Fruit fly (Drosophila melanogaster) whole organism, embryonic: ENCODE data around the gene Dmtn.
A peak's percentile ranks its signal among the peaks of the same experiment; 100 is the strongest.

Experiments used
- CG10147 ChIP-seq: fragments of 200-800 bp; sonication (Bioruptor generic); optimal IDR thresholded peaks from 2 replicates; lab custom pipeline; 2019; ENCODE audit warnings: missing biosample characterization, mild to moderate bottlenecking, missing genetic modification characterization, moderate library complexity
- CG11696 ChIP-seq: fragments of 200-800 bp; sonication (Bioruptor generic); IDR thresholded peaks from 2 replicates; pipeline ENCODE4 v1.3.6; 2022; ENCODE audit warnings: missing biosample characterization, missing genetic modification characterization
- CG12299 ChIP-seq: fragments of 200-800 bp; sonication (Bioruptor generic); optimal IDR thresholded peaks from 2 replicates; lab custom pipeline; 2018; ENCODE audit warnings: missing biosample characterization, mild to moderate bottlenecking, missing genetic modification characterization
- CG13296 ChIP-seq: fragments of 200-800 bp; sonication (Bioruptor generic); optimal IDR thresholded peaks from 3 replicates; lab custom pipeline; 2018; ENCODE audit warnings: missing biosample characterization, mild to moderate bottlenecking, missing genetic modification characterization
- CG13624 ChIP-seq: fragments of 200-800 bp; sonication (Bioruptor generic); optimal IDR thresholded peaks from 2 replicates; lab custom pipeline; 2016; ENCODE audit warnings: missing biosample characterization, missing genetic modification characterization
- CG14710 ChIP-seq: fragments of 200-800 bp; sonication (Bioruptor generic); optimal IDR thresholded peaks from 3 replicates; lab custom pipeline; 2019; ENCODE audit warnings: missing biosample characterization, mild to moderate bottlenecking, missing genetic modification characterization, moderate library complexity
- CG18599 ChIP-seq: fragments of 200-800 bp; sonication (Bioruptor generic); optimal IDR thresholded peaks from 3 replicates; lab custom pipeline; 2017; ENCODE audit warnings: missing biosample characterization, missing genetic modification characterization, mild to moderate bottlenecking, moderate library complexity, missing genetic modification reagents
- CG2678 ChIP-seq: fragments of 200-800 bp; sonication (Bioruptor generic); optimal IDR thresholded peaks from 3 replicates; lab custom pipeline; 2019; ENCODE audit warnings: missing biosample characterization, mild to moderate bottlenecking, missing genetic modification characterization, moderate library complexity
- CG2712 ChIP-seq: fragments of 200-800 bp; optimal IDR thresholded peaks from 3 replicates; lab custom pipeline; 2019; ENCODE audit warnings: missing biosample characterization, mild to moderate bottlenecking, missing genetic modification characterization, moderate library complexity
- CG3407 ChIP-seq: fragments of 200-800 bp; sonication (Bioruptor generic); optimal IDR thresholded peaks from 2 replicates; lab custom pipeline; 2018; ENCODE audit warnings: missing biosample characterization, mild to moderate bottlenecking, missing genetic modification characterization
- CG4730 ChIP-seq: fragments of 200-800 bp; sonication (Bioruptor generic); IDR thresholded peaks from 2 replicates; pipeline ENCODE4 v1.3.6; 2022; ENCODE audit warnings: missing biosample characterization, missing genetic modification characterization
- CG4854 ChIP-seq: fragments of 200-800 bp; sonication (Bioruptor generic); optimal IDR thresholded peaks from 2 replicates; lab custom pipeline; 2016; ENCODE audit warnings: missing biosample characterization, missing genetic modification characterization, inconsistent platforms
- CG6175 ChIP-seq: fragments of 200-800 bp; sonication (Bioruptor generic); IDR thresholded peaks from 3 replicates; pipeline ENCODE4 v1.3.6; 2022; ENCODE audit warnings: missing biosample characterization, missing genetic modification characterization
- D ChIP-seq, 2 experiments: fragments of 200-800 bp in 1 of 2; fragments of >200 bp in 1 of 2; sonication (Bioruptor generic) in 1 of 2; optimal IDR thresholded peaks; 2 replicates in 1 of 2; 3 replicates in 1 of 2; lab custom pipeline; 2017; ENCODE audit warnings: mild to moderate bottlenecking in 1 of 2, missing biosample characterization in 1 of 2, missing genetic modification characterization in 1 of 2, missing genetic modification reagents in 1 of 2
- Dfd ChIP-seq, 2 experiments: fragments of >200 bp; optimal IDR thresholded peaks; 2 replicates each; lab custom pipeline; 2017; ENCODE audit warnings: missing biosample characterization in 2 of 2, missing genetic modification characterization in 2 of 2
- Doc2 ChIP-seq: fragments of 200-800 bp; sonication (Bioruptor generic); IDR thresholded peaks from 2 replicates; pipeline ENCODE4 v1.3.6; 2022; ENCODE audit warnings: missing biosample characterization, missing genetic modification characterization
- Dp ChIP-seq: fragments of 200-800 bp; sonication (Bioruptor generic); optimal IDR thresholded peaks from 2 replicates; lab custom pipeline; 2018; ENCODE audit warnings: missing biosample characterization, mild to moderate bottlenecking, missing genetic modification characterization, moderate library complexity
- GATAe ChIP-seq: fragments of 200-800 bp; sonication (Bioruptor generic); conservative IDR thresholded peaks from 2 replicates; pipeline ENCODE4 v1.3.6; 2022; ENCODE audit warnings: missing biosample characterization, missing genetic modification characterization
- Hand ChIP-seq: fragments of 200-800 bp; sonication (Bioruptor generic); optimal IDR thresholded peaks from 2 replicates; lab custom pipeline; 2017; ENCODE audit warnings: mild to moderate bottlenecking, missing biosample characterization, missing genetic modification reagents, missing genetic modification characterization
- Hey ChIP-seq: fragments of 200-800 bp; sonication (Bioruptor generic); optimal IDR thresholded peaks from 3 replicates; lab custom pipeline; 2018; ENCODE audit warnings: missing biosample characterization, mild to moderate bottlenecking, missing genetic modification characterization
- Hmx ChIP-seq: fragments of 200-800 bp; sonication (Bioruptor generic); optimal IDR thresholded peaks from 2 replicates; lab custom pipeline; 2016; ENCODE audit warnings: missing biosample characterization, missing genetic modification characterization
- Med ChIP-seq: fragments of 200-800 bp; sonication (Bioruptor generic); peaks from one replicate; lab custom pipeline; 2016; ENCODE audit warnings: missing biosample characterization, missing genetic modification characterization, mild to moderate bottlenecking, inconsistent platforms, moderate library complexity
- Nf-YC ChIP-seq: fragments of 200-800 bp; optimal IDR thresholded peaks from 3 replicates; lab custom pipeline; 2019; ENCODE audit warnings: missing biosample characterization, mild to moderate bottlenecking, missing genetic modification characterization, moderate library complexity
- Oaz ChIP-seq: fragments of 200-800 bp; sonication (Bioruptor generic); IDR thresholded peaks from 2 replicates; pipeline ENCODE4 v1.3.6; 2022; ENCODE audit warnings: missing biosample characterization, missing genetic modification characterization
- Sox100B ChIP-seq: fragments of 200-800 bp; sonication (Bioruptor generic); optimal IDR thresholded peaks from 3 replicates; lab custom pipeline; 2018; ENCODE audit warnings: missing biosample characterization, mild to moderate bottlenecking, missing genetic modification characterization
- YL-1 ChIP-seq: fragments of 200-800 bp; sonication (Bioruptor generic); optimal IDR thresholded peaks from 3 replicates; lab custom pipeline; 2017; ENCODE audit warnings: missing biosample characterization, mild to moderate bottlenecking, missing genetic modification characterization
- abd-A ChIP-seq: fragments of 200-800 bp; sonication (Bioruptor generic); optimal IDR thresholded peaks from 3 replicates; lab custom pipeline; 2019; ENCODE audit warnings: missing biosample characterization, mild to moderate bottlenecking, missing genetic modification characterization, moderate library complexity
- bab2 ChIP-seq: fragments of 200-800 bp; sonication (Bioruptor generic); optimal IDR thresholded peaks from 2 replicates; lab custom pipeline; 2016; ENCODE audit warnings: missing biosample characterization, missing genetic modification characterization
- chinmo ChIP-seq: fragments of 200-800 bp; sonication (Bioruptor generic); IDR thresholded peaks from 4 replicates; pipeline ENCODE4 v1.3.6; 2022; ENCODE audit warnings: missing biosample characterization, missing genetic modification characterization; ENCODE audit not compliant: partially characterized antibody
- chm ChIP-seq: fragments of 200-800 bp; sonication (Bioruptor generic); IDR thresholded peaks from 2 replicates; pipeline ENCODE4 v1.3.6; 2022; ENCODE audit warnings: missing biosample characterization, missing genetic modification characterization
- crol ChIP-seq: fragments of 200-800 bp; sonication (Bioruptor generic); IDR thresholded peaks from 2 replicates; pipeline ENCODE4 v1.3.6; 2022; ENCODE audit warnings: missing biosample characterization, missing genetic modification characterization
- disco-r ChIP-seq: fragments of 200-800 bp; sonication (Bioruptor generic); optimal IDR thresholded peaks from 2 replicates; lab custom pipeline; 2016; ENCODE audit warnings: missing biosample characterization, missing genetic modification characterization
- dm ChIP-seq: fragments of 200-800 bp; sonication (Bioruptor generic); optimal IDR thresholded peaks from 3 replicates; lab custom pipeline; 2016; ENCODE audit warnings: missing biosample characterization, missing genetic modification characterization
- fd102C ChIP-seq: fragments of 200-800 bp; sonication (Bioruptor generic); optimal IDR thresholded peaks from 2 replicates; lab custom pipeline; 2018; ENCODE audit warnings: missing biosample characterization, mild to moderate bottlenecking, missing genetic modification characterization, moderate library complexity
- gcm ChIP-seq: fragments of 200-800 bp; sonication (Bioruptor generic); optimal IDR thresholded peaks from 2 replicates; lab custom pipeline; 2019; ENCODE audit warnings: missing biosample characterization, mild to moderate bottlenecking, missing genetic modification characterization, moderate library complexity
- gro ChIP-seq: fragments of 200-800 bp; sonication (Bioruptor generic); optimal IDR thresholded peaks from 2 replicates; lab custom pipeline; 2016; ENCODE audit warnings: missing biosample characterization, missing genetic modification characterization
- gsb-n ChIP-seq: fragments of 200-800 bp; sonication (Bioruptor generic); optimal IDR thresholded peaks from 3 replicates; lab custom pipeline; 2018; ENCODE audit warnings: missing biosample characterization, mild to moderate bottlenecking, missing genetic modification characterization
- hkb ChIP-seq, 2 experiments: fragments of 200-800 bp in 1 of 2; fragments of >200 bp in 1 of 2; sonication (Bioruptor generic) in 1 of 2; IDR thresholded peaks in 1 of 2; optimal IDR thresholded peaks in 1 of 2; 2 replicates each; pipeline versions ENCODE4 v1.3.6 to Lab custom; 2017 to 2022; ENCODE audit warnings: missing biosample characterization in 1 of 2, missing genetic modification characterization in 1 of 2
- kni ChIP-seq: fragments of 200-800 bp; sonication (Bioruptor generic); optimal IDR thresholded peaks from 3 replicates; lab custom pipeline; 2017; ENCODE audit warnings: mild to moderate bottlenecking, missing biosample characterization, missing genetic modification reagents, missing genetic modification characterization
- lab ChIP-seq: fragments of 200-800 bp; sonication (Bioruptor generic); optimal IDR thresholded peaks from 3 replicates; lab custom pipeline; 2017; ENCODE audit warnings: missing biosample characterization, missing genetic modification characterization, mild to moderate bottlenecking, moderate library complexity, missing genetic modification reagents
- nerfin-1 ChIP-seq: fragments of 200-800 bp; sonication (Bioruptor generic); optimal IDR thresholded peaks from 3 replicates; lab custom pipeline; 2019; ENCODE audit warnings: missing biosample characterization, mild to moderate bottlenecking, missing genetic modification characterization, moderate library complexity
- onecut ChIP-seq: fragments of 200-800 bp; sonication (Bioruptor generic); IDR thresholded peaks from 2 replicates; pipeline ENCODE4 v1.3.6; 2022; ENCODE audit warnings: missing biosample characterization, missing genetic modification characterization
- pan ChIP-seq, 4 experiments: fragments of >200 bp in 3 of 4; fragments of 200-800 bp in 1 of 4; sonication (Bioruptor generic) in 1 of 4; optimal IDR thresholded peaks in 3 of 4; IDR thresholded peaks in 1 of 4; 2 replicates each; pipeline versions ENCODE4 v1.3.6 to Lab custom; 2017 to 2022; ENCODE audit warnings: missing biosample characterization in 2 of 4, missing genetic modification characterization in 2 of 4, mixed read lengths in 1 of 4
- pros ChIP-seq: fragments of 200-800 bp; sonication (Bioruptor generic); optimal IDR thresholded peaks from 3 replicates; lab custom pipeline; 2019; ENCODE audit warnings: missing biosample characterization, mild to moderate bottlenecking, missing genetic modification characterization, moderate library complexity
- seq ChIP-seq: fragments of 200-800 bp; sonication (Bioruptor generic); IDR thresholded peaks from 2 replicates; pipeline ENCODE4 v1.3.6; 2022; ENCODE audit warnings: missing biosample characterization, missing genetic modification characterization

Dmtn gene

DNA sequence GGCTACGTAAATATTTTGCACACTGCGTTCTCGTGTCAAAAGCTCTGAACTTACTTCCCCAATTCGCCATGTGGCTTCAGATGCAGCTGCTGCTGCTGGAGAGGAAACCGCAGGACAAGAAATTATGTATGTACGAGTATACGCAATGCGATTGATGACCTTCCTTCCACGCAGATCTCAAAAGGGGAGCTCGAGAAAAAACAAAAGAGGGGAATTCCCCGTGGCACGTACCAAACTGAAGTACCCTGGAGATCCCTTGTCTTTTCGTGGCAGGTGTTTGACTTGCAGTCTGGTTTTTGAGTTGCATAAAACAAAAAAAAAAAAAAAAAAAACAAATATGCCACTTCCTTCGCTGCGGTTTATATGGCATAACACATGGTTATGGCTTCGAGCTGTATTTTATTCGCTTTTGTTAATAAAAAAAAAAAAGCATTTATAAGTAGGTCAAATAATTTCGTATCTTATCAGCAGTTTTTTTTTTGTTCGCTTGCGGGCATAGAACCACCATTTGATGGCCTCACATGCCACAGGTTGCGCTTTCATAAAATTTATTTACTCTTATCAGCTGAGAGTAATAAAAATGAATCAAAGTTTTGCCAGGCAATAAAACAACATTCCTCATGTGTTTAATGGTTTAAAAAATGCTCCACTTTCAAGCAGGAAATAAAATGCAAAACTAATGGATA is 27.2 kb upstream of the Dmtn start (continued):
- peak; percentile 48 for TF ChIP-seq CG2678 (tag; lab: Kevin White, UChicago)
- TF ChIP-seq hkb (optimal IDR thresholded peaks at IDR 0.05; lab: Kevin White, UChicago) = no peak
- 0 out of 2 replicates have a peak, but pooled peaks have one; percentile 15 for TF ChIP-seq hkb (GFP tag; IDR thresholded peaks at IDR 0.05; lab: Robert Waterston, UW)
- TF ChIP-seq gcm (GFP tag; lab: Kevin White, UChicago) = peak; percentile 8
- peak; percentile 3 for TF ChIP-seq gro (GFP tag; lab: Kevin White, UChicago)
- TF ChIP-seq CG10147 (GFP tag; lab: Kevin White, UChicago) = no peak
- peak; percentile 20 for TF ChIP-seq Sox100B (GFP tag; lab: Kevin White, UChicago)
- TF ChIP-seq GATAe = peak; percentile 72; the same call in 1 of the 2 replicates
- TF ChIP-seq CG4854 = no peak
- TF ChIP-seq CG6175 (GFP tag; lab: Robert Waterston, UW) = peak; percentile 12; the same call in 1 of the 3 replicates
- peak; percentile 33 for TF ChIP-seq CG13296

DNA sequence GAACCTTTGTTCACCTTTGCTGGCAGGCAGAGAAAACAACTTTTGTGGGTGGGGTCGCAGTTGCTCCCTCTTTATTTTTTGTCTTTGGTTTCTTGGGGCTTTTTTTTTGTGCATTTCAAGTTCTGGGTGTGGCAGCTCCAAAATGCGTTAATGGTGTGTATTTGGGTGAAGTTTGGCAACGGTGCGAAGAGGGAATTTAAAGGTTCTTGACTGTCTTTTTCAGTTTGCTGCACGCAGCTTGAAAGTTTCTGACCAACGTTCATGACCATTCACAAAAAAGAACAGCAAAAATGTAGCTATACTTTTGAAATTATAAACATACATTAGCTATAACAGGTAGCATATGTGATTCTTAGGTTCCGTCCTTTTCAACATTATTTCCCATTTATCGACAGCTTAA is 26.6 kb upstream of the Dmtn start:
- TF ChIP-seq CG3407 (peak; percentile 95), bab2 (GFP tag; lab: Kevin White, UChicago) (no peak)

DNA sequence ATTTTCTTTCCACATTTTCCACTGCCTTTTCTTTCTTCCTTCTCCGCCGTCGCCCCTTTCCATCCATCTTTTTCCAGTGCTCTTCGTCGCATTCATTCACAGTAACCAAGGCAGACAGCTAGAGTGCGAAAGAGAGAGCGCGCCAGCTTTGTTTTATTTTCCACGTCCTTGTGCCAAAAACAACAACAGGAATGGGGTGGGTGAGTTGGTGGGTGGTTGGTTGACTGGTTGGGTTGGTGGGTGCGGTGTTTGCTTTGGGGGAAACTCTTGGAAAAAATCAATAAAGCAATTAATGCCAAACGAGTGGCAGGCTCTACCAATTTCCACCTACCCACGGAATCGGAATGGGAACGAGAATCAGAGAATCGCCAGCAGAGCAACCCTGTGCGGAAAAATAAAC is 24.5 kb upstream of the Dmtn start:
- TF ChIP-seq CG2712 (tag; lab: Kevin White, UChicago) (peak; percentile 66), Doc2 (no peak), CG11696 (no peak), D (optimal IDR thresholded peaks at IDR 0.05; lab: Kevin White, UChicago) (no peak), D (GFP tag; optimal IDR thresholded peaks at IDR 0.05; lab: Kevin White, UChicago) (peak; percentile 9), CG4730 (GFP tag; lab: Robert Waterston, UW) (no peak), fd102C (GFP tag; lab: Kevin White, UChicago) (no peak), Nf-YC (peak; percentile 11), CG12299 (no peak), nerfin-1 (peak; percentile 74), pan (optimal IDR thresholded peaks at IDR 0.05; lab: Kevin White, UChicago) (no peak), pan (GFP tag; optimal IDR thresholded peaks at IDR 0.05 in 1 of 2, IDR thresholded peaks at IDR 0.05 in 1 of 2) (no peak), Med (GFP tag; lab: Kevin White, UChicago) (peak; percentile 47), disco-r (GFP tag; lab: Kevin White, UChicago) (no peak), CG13624 (no peak), Oaz (GFP tag; lab: Robert Waterston, UW) (no peak), CG18599 (GFP tag; lab: Kevin White, UChicago) (no peak), Hmx (no peak), Dfd (GFP tag; optimal IDR thresholded peaks at IDR 0.05; lab: Kevin White, UChicago) (no peak), chinmo (0 out of 4 replicates have a peak, but pooled peaks have one; percentile 72), pros (GFP tag; lab: Kevin White, UChicago) (peak; percentile 93), Hand (GFP tag; lab: Kevin White, UChicago) (peak; percentile 1), lab (peak; percentile 9), CG14710 (tag; lab: Kevin White, UChicago) (no peak), Dp (GFP tag; lab: Kevin White, UChicago) (no peak), kni (GFP tag; lab: Kevin White, UChicago) (peak; percentile 34), chm (GFP tag; lab: Robert Waterston, UW) (no peak), Hey (tag; lab: Kevin White, UChicago) (peak; percentile 73), abd-A (peak; percentile 91), gsb-n (tag; lab: Kevin White, UChicago) (peak; percentile 8), dm (GFP tag; lab: Kevin White, UChicago) (no peak), YL-1 (GFP tag; lab: Kevin White, UChicago) (no peak), crol (GFP tag; lab: Robert Waterston, UW) (peak; percentile 42), seq (0 out of 2 replicates have a peak, but pooled peaks have one; percentile 29), onecut (GFP tag; lab: Robert Waterston, UW) (peak; percentile 98)
